Fruit fly (Drosophila melanogaster) whole organism, embryonic: Measurements from ENCODE around the gene Pld3.
A peak's percentile ranks its signal among the peaks of the same experiment; 100 is the strongest.

Experiments
- Awh ChIP-seq: fragments of 200-800 bp; sonication (Bioruptor generic); IDR thresholded peaks from 2 replicates; pipeline ENCODE4, ENCODE4 v1.3.6; 2022; ENCODE audit warnings: missing biosample characterization, missing genetic modification characterization
- Bteb2 ChIP-seq: fragments of 200-800 bp; sonication (Bioruptor generic); optimal IDR thresholded peaks from 2 replicates; lab custom pipeline; 2016; ENCODE audit warnings: missing biosample characterization, missing genetic modification characterization
- CG10321 ChIP-seq: fragments of 200-800 bp; sonication (Bioruptor generic); IDR thresholded peaks from 2 replicates; pipeline ENCODE4 v1.3.6; 2022; ENCODE audit warnings: missing biosample characterization, missing genetic modification characterization
- CG10979 ChIP-seq: fragments of 200-800 bp; sonication (Bioruptor generic); optimal IDR thresholded peaks from 2 replicates; lab custom pipeline; 2018; ENCODE audit warnings: missing biosample characterization, mild to moderate bottlenecking, missing genetic modification characterization, moderate library complexity
- CG11085 ChIP-seq: fragments of 200-800 bp; sonication (Bioruptor generic); IDR thresholded peaks from 2 replicates; pipeline ENCODE4 v1.3.6; 2022; ENCODE audit warnings: missing biosample characterization, missing genetic modification characterization
- CG11695 ChIP-seq: fragments of 200-800 bp; sonication (Bioruptor generic); IDR thresholded peaks from 3 replicates; pipeline ENCODE4 v1.3.6; 2022; ENCODE audit warnings: missing biosample characterization, missing genetic modification characterization
- CG12744 ChIP-seq: fragments of 200-800 bp; sonication (Bioruptor generic); optimal IDR thresholded peaks from 2 replicates; lab custom pipeline; 2016; ENCODE audit warnings: missing biosample characterization, missing genetic modification characterization
- CG17328 ChIP-seq: fragments of 200-800 bp; sonication (Bioruptor generic); IDR thresholded peaks from 2 replicates; pipeline ENCODE4 v1.3.6; 2022; ENCODE audit warnings: missing biosample characterization, missing genetic modification characterization
- CG17802 ChIP-seq: fragments of 200-800 bp; sonication (Bioruptor generic); optimal IDR thresholded peaks from 2 replicates; lab custom pipeline; 2018; ENCODE audit warnings: missing biosample characterization, mild to moderate bottlenecking, missing genetic modification characterization, moderate library complexity
- CG17912 ChIP-seq: fragments of 200-800 bp; sonication (Bioruptor generic); optimal IDR thresholded peaks from 2 replicates; lab custom pipeline; 2018; ENCODE audit warnings: missing biosample characterization, mild to moderate bottlenecking, missing genetic modification characterization
- CG3838 ChIP-seq: fragments of 200-800 bp; sonication (Bioruptor generic); optimal IDR thresholded peaks from 3 replicates; lab custom pipeline; 2016; ENCODE audit warnings: missing biosample characterization, missing genetic modification characterization
- CG4282 ChIP-seq: fragments of 200-800 bp; sonication (Bioruptor generic); optimal IDR thresholded peaks from 2 replicates; lab custom pipeline; 2016; ENCODE audit warnings: missing biosample characterization, missing genetic modification characterization
- CG4854 ChIP-seq: fragments of 200-800 bp; sonication (Bioruptor generic); optimal IDR thresholded peaks from 2 replicates; lab custom pipeline; 2016; ENCODE audit warnings: missing biosample characterization, missing genetic modification characterization, inconsistent platforms
- CG6175 ChIP-seq: fragments of 200-800 bp; sonication (Bioruptor generic); IDR thresholded peaks from 3 replicates; pipeline ENCODE4 v1.3.6; 2022; ENCODE audit warnings: missing biosample characterization, missing genetic modification characterization
- CG6791 ChIP-seq: fragments of 200-800 bp; sonication (Bioruptor generic); IDR thresholded peaks from 3 replicates; pipeline ENCODE4 v1.3.6; 2022; ENCODE audit warnings: missing biosample characterization, missing genetic modification characterization; ENCODE audit not compliant: partially characterized antibody
- CG6813 ChIP-seq: fragments of 200-800 bp; sonication (Bioruptor generic); optimal IDR thresholded peaks from 2 replicates; lab custom pipeline; 2017; ENCODE audit warnings: missing biosample characterization, missing genetic modification characterization, mild to moderate bottlenecking, moderate library complexity, missing genetic modification reagents
- CG7556 ChIP-seq: fragments of 200-800 bp; sonication (Bioruptor generic); optimal IDR thresholded peaks from 2 replicates; lab custom pipeline; 2017; ENCODE audit warnings: missing biosample characterization, mild to moderate bottlenecking, missing genetic modification characterization
- CG7839 ChIP-seq: fragments of 200-800 bp; sonication (Bioruptor generic); optimal IDR thresholded peaks from 3 replicates; lab custom pipeline; 2018; ENCODE audit warnings: missing biosample characterization, mild to moderate bottlenecking, missing genetic modification characterization, moderate library complexity
- CG8478 ChIP-seq: fragments of >200 bp; optimal IDR thresholded peaks from 2 replicates; lab custom pipeline; 2018
- Doc2 ChIP-seq: fragments of 200-800 bp; sonication (Bioruptor generic); IDR thresholded peaks from 2 replicates; pipeline ENCODE4 v1.3.6; 2022; ENCODE audit warnings: missing biosample characterization, missing genetic modification characterization
- Dp ChIP-seq: fragments of 200-800 bp; sonication (Bioruptor generic); optimal IDR thresholded peaks from 2 replicates; lab custom pipeline; 2018; ENCODE audit warnings: missing biosample characterization, mild to moderate bottlenecking, missing genetic modification characterization, moderate library complexity
- Elba2 ChIP-seq: fragments of 200-800 bp; sonication (Bioruptor generic); optimal IDR thresholded peaks from 3 replicates; lab custom pipeline; 2016; ENCODE audit warnings: missing biosample characterization, missing genetic modification characterization
- Ets65A ChIP-seq: fragments of 200-800 bp; sonication (Bioruptor generic); peaks from one replicate; lab custom pipeline; 2016; ENCODE audit warnings: missing biosample characterization, missing genetic modification characterization
- Fer1 ChIP-seq: fragments of 200-800 bp; sonication (Bioruptor generic); optimal IDR thresholded peaks from 2 replicates; lab custom pipeline; 2017; ENCODE audit warnings: missing biosample characterization, mild to moderate bottlenecking, missing genetic modification characterization
- HmgD ChIP-seq: fragments of 200-800 bp; sonication (Bioruptor generic); optimal IDR thresholded peaks from 3 replicates; lab custom pipeline; 2016; ENCODE audit warnings: missing biosample characterization, missing genetic modification characterization
- Hr78 ChIP-seq, 2 experiments: fragments of 200-800 bp in 1 of 2; fragments of >200 bp in 1 of 2; sonication (Bioruptor generic) in 1 of 2; optimal IDR thresholded peaks; 2 replicates each; lab custom pipeline; 2017 to 2019; ENCODE audit warnings: missing biosample characterization in 2 of 2, missing genetic modification characterization in 2 of 2, mild to moderate bottlenecking in 1 of 2, moderate library complexity in 1 of 2
- Mrtf ChIP-seq: fragments of 200-800 bp; sonication (Bioruptor generic); IDR thresholded peaks from 3 replicates; pipeline ENCODE4 v1.3.6; 2022; ENCODE audit warnings: missing biosample characterization, missing genetic modification characterization
- Myb ChIP-seq: fragments of 200-800 bp; sonication (Bioruptor generic); optimal IDR thresholded peaks from 2 replicates; lab custom pipeline; 2016; ENCODE audit warnings: missing biosample characterization, missing genetic modification characterization
- Optix ChIP-seq: fragments of 200-800 bp; sonication (Bioruptor generic); IDR thresholded peaks from 3 replicates; pipeline ENCODE4 v1.3.6; 2022; ENCODE audit warnings: missing biosample characterization, missing genetic modification characterization
- az2 ChIP-seq: fragments of 200-800 bp; sonication (Bioruptor generic); optimal IDR thresholded peaks from 3 replicates; lab custom pipeline; 2016; ENCODE audit warnings: missing biosample characterization, missing genetic modification characterization
- bsh ChIP-seq, 2 experiments: fragments of 200-800 bp; sonication (Bioruptor generic); optimal IDR thresholded peaks; 2 replicates each; lab custom pipeline; 2017 to 2018; ENCODE audit warnings: mild to moderate bottlenecking in 2 of 2, missing biosample characterization in 2 of 2, missing genetic modification characterization in 2 of 2, moderate library complexity in 1 of 2
- chn ChIP-seq: fragments of 200-800 bp; sonication (Bioruptor generic); optimal IDR thresholded peaks from 2 replicates; lab custom pipeline; 2016; ENCODE audit warnings: missing biosample characterization, missing genetic modification characterization
- crp ChIP-seq, 2 experiments: fragments of 200-800 bp; sonication (Bioruptor generic); optimal IDR thresholded peaks; 2 replicates in 1 of 2; 3 replicates in 1 of 2; lab custom pipeline; 2017; ENCODE audit warnings: missing biosample characterization in 2 of 2, missing genetic modification characterization in 2 of 2, mild to moderate bottlenecking in 1 of 2, moderate library complexity in 1 of 2
- danr ChIP-seq: fragments of 200-800 bp; sonication (Bioruptor generic); IDR thresholded peaks from 2 replicates; pipeline ENCODE4 v1.3.6; 2022; ENCODE audit warnings: missing biosample characterization, missing genetic modification characterization
- dati ChIP-seq: fragments of 200-800 bp; sonication (Bioruptor generic); IDR thresholded peaks from 2 replicates; pipeline ENCODE4 v1.3.6; 2022; ENCODE audit warnings: missing biosample characterization, missing genetic modification characterization
- fd96Cb ChIP-seq: fragments of 200-800 bp; sonication (Bioruptor generic); optimal IDR thresholded peaks from 2 replicates; lab custom pipeline; 2018; ENCODE audit warnings: missing biosample characterization, mild to moderate bottlenecking, missing genetic modification characterization, moderate library complexity
- gsb ChIP-seq: fragments of 200-800 bp; sonication (Bioruptor generic); IDR thresholded peaks from 2 replicates; pipeline ENCODE4 v1.3.6; 2022; ENCODE audit warnings: missing biosample characterization, missing genetic modification characterization
- hkb ChIP-seq, 2 experiments: fragments of 200-800 bp in 1 of 2; fragments of >200 bp in 1 of 2; sonication (Bioruptor generic) in 1 of 2; IDR thresholded peaks in 1 of 2; optimal IDR thresholded peaks in 1 of 2; 2 replicates each; pipeline versions ENCODE4 v1.3.6 to Lab custom; 2017 to 2022; ENCODE audit warnings: missing biosample characterization in 1 of 2, missing genetic modification characterization in 1 of 2
- ken ChIP-seq: fragments of 200-800 bp; sonication (Bioruptor generic); IDR thresholded peaks from 3 replicates; pipeline ENCODE4 v1.3.6; 2022; ENCODE audit warnings: missing biosample characterization, missing genetic modification characterization
- mld ChIP-seq: fragments of 200-800 bp; sonication (Bioruptor generic); IDR thresholded peaks from 3 replicates; pipeline ENCODE4 v1.3.6; 2022; ENCODE audit warnings: missing biosample characterization, missing genetic modification characterization; ENCODE audit not compliant: partially characterized antibody
- nerfin-2 ChIP-seq: fragments of 200-800 bp; sonication (Bioruptor generic); IDR thresholded peaks from 2 replicates; pipeline ENCODE4 v1.3.6; 2022; ENCODE audit warnings: missing biosample characterization, missing genetic modification characterization; ENCODE audit not compliant: partially characterized antibody
- otp ChIP-seq: fragments of 200-800 bp; sonication (Bioruptor generic); IDR thresholded peaks from 3 replicates; pipeline ENCODE4, ENCODE4 v1.3.6; 2022; ENCODE audit warnings: missing biosample characterization, missing genetic modification characterization
- p53 ChIP-seq: fragments of 200-800 bp; sonication (Bioruptor generic); optimal IDR thresholded peaks from 2 replicates; lab custom pipeline; 2016; ENCODE audit warnings: missing biosample characterization, missing genetic modification characterization
- pzg ChIP-seq: fragments of 200-800 bp; sonication (Bioruptor generic); optimal IDR thresholded peaks from 3 replicates; lab custom pipeline; 2018; ENCODE audit warnings: missing biosample characterization, mild to moderate bottlenecking, missing genetic modification characterization, moderate library complexity
- ranshi ChIP-seq: fragments of 200-800 bp; sonication (Bioruptor generic); IDR thresholded peaks from 2 replicates; pipeline ENCODE4 v1.3.6; 2022; ENCODE audit warnings: missing biosample characterization, missing genetic modification characterization
- salm ChIP-seq: fragments of 200-800 bp; sonication (Bioruptor generic); optimal IDR thresholded peaks from 2 replicates; lab custom pipeline; 2018; ENCODE audit warnings: missing biosample characterization, mild to moderate bottlenecking, missing genetic modification characterization
- so ChIP-seq: fragments of 200-800 bp; sonication (Bioruptor generic); IDR thresholded peaks from 3 replicates; pipeline ENCODE4 v1.3.6; 2022; ENCODE audit warnings: missing biosample characterization, missing genetic modification characterization
- twi ChIP-seq: fragments of 200-800 bp; optimal IDR thresholded peaks from 2 replicates; lab custom pipeline; 2019; ENCODE audit warnings: missing biosample characterization, mild to moderate bottlenecking, missing genetic modification characterization, moderate library complexity
- usp ChIP-seq: fragments of >200 bp; optimal IDR thresholded peaks from 2 replicates; lab custom pipeline; 2017; ENCODE audit warnings: missing biosample characterization, missing genetic modification characterization
- vnd ChIP-seq: fragments of 200-800 bp; sonication (Bioruptor generic); IDR thresholded peaks from 3 replicates; pipeline ENCODE4 v1.3.6; 2022; ENCODE audit warnings: missing biosample characterization, missing genetic modification characterization; ENCODE audit not compliant: partially characterized antibody
- zfh2 ChIP-seq: fragments of 200-800 bp; sonication (Bioruptor generic); optimal IDR thresholded peaks from 2 replicates; lab custom pipeline; 2016; ENCODE audit warnings: missing biosample characterization, missing genetic modification characterization

The Pld3 gene

dm6 chr2L:21142972-21143385 is 15.7 kb upstream of the Pld3 start, which contains the start of gene pths (continued):
- TF ChIP-seq ken (GFP tag; lab: Robert Waterston, UW), result peak; percentile 47; the same call in 1 of the 3 replicates
- TF ChIP-seq Myb (GFP tag; lab: Kevin White, UChicago), result peak; percentile 66
- peak; percentile 95 for TF ChIP-seq CG17802
- TF ChIP-seq Doc2 (GFP tag; lab: Robert Waterston, UW), result no peak
- TF ChIP-seq CG10979 (tag; lab: Kevin White, UChicago), result no peak
- TF ChIP-seq ranshi (GFP tag; lab: Robert Waterston, UW), result 0 out of 2 replicates have a peak, but pooled peaks have one; percentile 41
- no peak for TF ChIP-seq Fer1 (GFP tag; lab: Kevin White, UChicago)
- TF ChIP-seq hkb (optimal IDR thresholded peaks at IDR 0.05; lab: Kevin White, UChicago), result no peak
- TF ChIP-seq hkb (GFP tag; IDR thresholded peaks at IDR 0.05; lab: Robert Waterston, UW), result no peak
- TF ChIP-seq vnd (GFP tag; lab: Robert Waterston, UW), result peak; percentile 70
- TF ChIP-seq CG6175 (GFP tag; lab: Robert Waterston, UW), result no peak
- no peak for TF ChIP-seq crp (GFP tag; optimal IDR thresholded peaks at IDR 0.05; lab: Kevin White, UChicago)
- peak; percentile 30 for TF ChIP-seq zfh2 (GFP tag; lab: Kevin White, UChicago)
- TF ChIP-seq CG12744 (GFP tag; lab: Kevin White, UChicago), result peak; percentile 22
- no peak for TF ChIP-seq CG17912 (GFP tag; lab: Kevin White, UChicago)
- 0 out of 3 replicates have a peak, but pooled peaks have one; percentile 8 for TF ChIP-seq CG11695 (GFP tag; lab: Robert Waterston, UW)
- TF ChIP-seq chn (GFP tag; lab: Kevin White, UChicago), result no peak
- peak; percentile 37 for TF ChIP-seq HmgD (GFP tag; lab: Kevin White, UChicago)
- no peak for TF ChIP-seq otp (GFP tag; lab: Robert Waterston, UW)
- TF ChIP-seq Dp (GFP tag; lab: Kevin White, UChicago), result peak; percentile 23
- no peak; the same call in 2 of the 3 replicates for TF ChIP-seq mld (GFP tag; lab: Robert Waterston, UW)
- peak; percentile 58; the same call in 1 of the 2 replicates for TF ChIP-seq CG11085
- TF ChIP-seq p53 (GFP tag; lab: Kevin White, UChicago), result no peak
- no peak for TF ChIP-seq danr (GFP tag; lab: Robert Waterston, UW)
- TF ChIP-seq dati (GFP tag; lab: Robert Waterston, UW), result no peak
- peak in 1 of 2 experiments; percentile 16 for TF ChIP-seq Hr78 (GFP tag; optimal IDR thresholded peaks at IDR 0.05; lab: Kevin White, UChicago)
- TF ChIP-seq CG8478 (lab: Kevin White, UChicago), result no peak
- TF ChIP-seq pzg, result peak; percentile 92
- TF ChIP-seq usp (GFP tag; lab: Kevin White, UChicago), result no peak
- TF ChIP-seq Mrtf (GFP tag; lab: Robert Waterston, UW), result no peak
- TF ChIP-seq CG4854, result no peak
- TF ChIP-seq CG6791 (GFP tag; lab: Robert Waterston, UW), result peak; percentile 89
- no peak for TF ChIP-seq gsb
- TF ChIP-seq Elba2 (GFP tag; lab: Kevin White, UChicago), result peak; percentile 0
- TF ChIP-seq CG17328 (GFP tag; lab: Robert Waterston, UW), result 0 out of 2 replicates have a peak, but pooled peaks have one; percentile 28
- no peak for TF ChIP-seq CG7839 (tag; lab: Kevin White, UChicago)
- TF ChIP-seq CG7556 (GFP tag; lab: Kevin White, UChicago), result no peak
- no peak for TF ChIP-seq salm (tag; lab: Kevin White, UChicago)
- TF ChIP-seq bsh (GFP tag; optimal IDR thresholded peaks at IDR 0.05; lab: Kevin White, UChicago), result no peak
- TF ChIP-seq CG3838 (GFP tag; lab: Kevin White, UChicago), result no peak
- TF ChIP-seq twi, result peak; percentile 17
- peak; percentile 2 for TF ChIP-seq az2
- TF ChIP-seq Awh, result no peak
- peak; percentile 45 for TF ChIP-seq Ets65A (GFP tag; lab: Kevin White, UChicago)
- TF ChIP-seq nerfin-2 (GFP tag; lab: Robert Waterston, UW), result peak; percentile 74
- TF ChIP-seq CG10321 (GFP tag; lab: Robert Waterston, UW), result no peak
- TF ChIP-seq fd96Cb (tag; lab: Kevin White, UChicago), result peak; percentile 34
- no peak for TF ChIP-seq Bteb2 (GFP tag; lab: Kevin White, UChicago)
- TF ChIP-seq Optix (GFP tag; lab: Robert Waterston, UW), result no peak
- no peak for TF ChIP-seq so (GFP tag; lab: Robert Waterston, UW)
- TF ChIP-seq CG6813 (GFP tag; lab: Kevin White, UChicago), result no peak
- TF ChIP-seq CG4282, result no peak
